Worm (Caenorhabditis elegans) whole organism, early embryonic: ENCODE data around the gene gid-2.

Experiments used
- F13C5.2 ChIP-seq: sonication (generic microtip); optimal IDR thresholded peaks from 2 replicates; lab custom pipeline; 2017; ENCODE audit warnings: mild to moderate bottlenecking, missing genetic modification characterization, inconsistent platforms, missing compliant biosample characterization
- aly-1 ChIP-seq: sonication (generic microtip); optimal IDR thresholded peaks from 2 replicates; lab custom pipeline; 2016; ENCODE audit warnings: missing genetic modification characterization, missing compliant biosample characterization
- ama-1 ChIP-seq: fragments of 150-350 bp; optimal IDR thresholded peaks from 2 replicates; lab custom pipeline; 2014
- ceh-13 ChIP-seq: fragments of 200-800 bp; sonication (Bioruptor generic); optimal IDR thresholded peaks from 2 replicates; lab custom pipeline; 2018; ENCODE audit warnings: mild to moderate bottlenecking, missing genetic modification characterization, missing compliant biosample characterization
- ceh-36 ChIP-seq: sonication (generic microtip); optimal IDR thresholded peaks from 2 replicates; lab custom pipeline; 2016; ENCODE audit warnings: missing genetic modification characterization, inconsistent platforms, missing compliant biosample characterization
- flt-1 ChIP-seq: fragments of 200-800 bp; sonication (Bioruptor generic); IDR thresholded peaks from 2 replicates; pipeline ENCODE4 v1.3.6; 2022; ENCODE audit warnings: missing genetic modification characterization, missing compliant biosample characterization
- hmbx-1 ChIP-seq: sonication (generic microtip); optimal IDR thresholded peaks from 2 replicates; lab custom pipeline; 2016; ENCODE audit warnings: mild to moderate bottlenecking, missing genetic modification characterization, missing compliant biosample characterization
- pes-1 ChIP-seq: fragments of 200-800 bp; sonication (Bioruptor generic); IDR thresholded peaks from 2 replicates; pipeline ENCODE4 v1.3.6; 2022; ENCODE audit warnings: missing genetic modification reagents, missing genetic modification characterization, missing compliant biosample characterization
- tbx-37 ChIP-seq: fragments of 200-800 bp; sonication (Bioruptor generic); conservative IDR thresholded peaks from 2 replicates; pipeline ENCODE4 v1.3.6; 2022; ENCODE audit warnings: missing genetic modification reagents, missing genetic modification characterization, missing compliant biosample characterization

DNA sequence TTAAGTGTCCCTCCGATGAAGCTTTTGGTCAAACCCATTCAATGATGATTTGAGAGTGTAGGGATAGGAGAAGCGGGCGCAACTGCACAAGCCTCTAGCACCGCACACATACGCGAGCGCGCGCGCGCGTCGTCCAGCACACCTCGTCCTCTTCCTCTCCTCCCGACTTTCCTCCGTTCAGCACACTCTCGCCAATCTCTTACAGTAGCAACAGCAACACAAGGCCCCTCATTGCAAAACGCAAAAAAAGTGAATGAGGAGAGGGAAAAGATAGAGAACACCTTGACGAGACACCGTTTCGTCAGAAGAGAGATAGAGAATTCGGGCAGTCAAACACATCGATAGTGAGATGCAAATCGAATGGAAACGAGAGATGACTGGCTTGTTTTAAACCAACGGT, 6.3 kb downstream of the gid-2 start:
- TF ChIP-seq ama-1 (lab: Kevin White, UChicago) (no peak), pes-1 (GFP tag; lab: Robert Waterston, UW) (no peak), ceh-36 (tag; lab: Kevin White, UChicago) (no peak), tbx-37 (GFP tag; lab: Robert Waterston, UW) (no peak), flt-1 (GFP tag; lab: Robert Waterston, UW) (no peak), F13C5.2 (no peak), hmbx-1 (tag; lab: Kevin White, UChicago) (no peak), ceh-13 (GFP tag; lab: Kevin White, UChicago) (no peak), aly-1 (tag; lab: Kevin White, UChicago) (peak; percentile 15)
